Worm (Caenorhabditis elegans) whole organism, L1 larva: ENCODE measurements around the gene cpf-1.

Experiments
- C16A3.4 ChIP-seq: fragments of 150-350 bp; optimal IDR thresholded peaks from 2 replicates; lab custom pipeline; 2014; ENCODE audit warnings: missing biosample characterization, missing genetic modification characterization
- ces-1 ChIP-seq: fragments of 150-350 bp; optimal IDR thresholded peaks from 2 replicates; lab custom pipeline; 2014; ENCODE audit warnings: missing biosample characterization, missing genetic modification reagents, missing genetic modification characterization
- egl-27 ChIP-seq, 2 experiments: fragments of 150-350 bp in 1 of 2; sonication (generic microtip); optimal IDR thresholded peaks; 3 replicates each; lab custom pipeline; 2017 to 2018; ENCODE audit warnings: missing biosample characterization in 2 of 2, missing genetic modification characterization in 2 of 2, missing genetic modification reagents in 2 of 2
- mdl-1 ChIP-seq, 2 experiments: fragments of 150-350 bp; optimal IDR thresholded peaks; 2 replicates each; lab custom pipeline; 2014 to 2017; ENCODE audit warnings: missing biosample characterization in 2 of 2, missing genetic modification characterization in 2 of 2, inconsistent platforms in 1 of 2
- nhr-11 ChIP-seq: fragments of 150-350 bp; optimal IDR thresholded peaks from 2 replicates; lab custom pipeline; 2014; ENCODE audit warnings: missing biosample characterization, missing genetic modification characterization
- nhr-12 ChIP-seq: sonication (generic microtip); optimal IDR thresholded peaks from 2 replicates; lab custom pipeline; 2017; ENCODE audit warnings: missing biosample characterization, missing genetic modification characterization
- nhr-237 ChIP-seq: fragments of 150-350 bp; optimal IDR thresholded peaks from 2 replicates; lab custom pipeline; 2014; ENCODE audit warnings: missing biosample characterization, missing genetic modification characterization
- unc-62 ChIP-seq: fragments of 150-350 bp; optimal IDR thresholded peaks from 2 replicates; lab custom pipeline; 2014; ENCODE audit warnings: missing biosample characterization, missing genetic modification reagents, missing genetic modification characterization
- ztf-4 ChIP-seq: fragments of 150-350 bp; optimal IDR thresholded peaks from 2 replicates; lab custom pipeline; 2014; ENCODE audit warnings: missing biosample characterization, missing genetic modification characterization

ce11 chrII:8556166-8556565 lies 46.1 kb downstream of the cpf-1 start, which contains the start of gene glb-27:
- TF ChIP-seq nhr-11 (tag; lab: Kevin White, UChicago): no peak
- TF ChIP-seq egl-27 (tag; optimal IDR thresholded peaks at IDR 0.05; lab: Kevin White, UChicago): no peak
- no peak for TF ChIP-seq ztf-4 (tag; lab: Kevin White, UChicago)
- no peak for TF ChIP-seq nhr-12 (tag; lab: Kevin White, UChicago)
- TF ChIP-seq mdl-1 (tag; optimal IDR thresholded peaks at IDR 0.05; lab: Kevin White, UChicago): no peak
- no peak for TF ChIP-seq ces-1 (GFP tag; lab: Kevin White, UChicago)
- no peak for TF ChIP-seq nhr-237 (tag; lab: Kevin White, UChicago)
- TF ChIP-seq C16A3.4 (tag; lab: Kevin White, UChicago): no peak
- TF ChIP-seq unc-62 (GFP tag; lab: Kevin White, UChicago): no peak
